Fruit fly (Drosophila melanogaster): ENCODE measurements around the gene Bx42.
"Not testable (repeated sequence)": the region's sequence is repeated elsewhere in the genome, so short reads cannot be mapped to it uniquely, and the experiment has no call there.

dm6 chrX:9086702-9087179, 19.7 kb downstream of the Bx42 start, which contains the start of gene CG32706:
- TF ChIP-seq Snoo (tag; optimal IDR thresholded peaks at IDR 0.05); CG8301 (tag; optimal IDR thresholded peaks at IDR 0.05); gl (tag; optimal IDR thresholded peaks at IDR 0.05); CG32121 (GFP tag; IDR thresholded peaks at IDR 0.05): not testable (repeated sequence)

Data from whole organism, pupa.